Fruit fly (Drosophila melanogaster) Kc167 (cell line): Measurements from ENCODE around the gene Gr64e.

ENCODE experiments used
- Myc ChIP-seq: fragments of >200 bp; optimal IDR thresholded peaks from 2 replicates; lab custom pipeline; 2017; ENCODE audit warnings: missing external identifiers
- Sin3A ChIP-seq: fragments of >200 bp; optimal IDR thresholded peaks from 2 replicates; lab custom pipeline; 2018; ENCODE audit warnings: missing external identifiers
- h ChIP-seq: fragments of >200 bp; optimal IDR thresholded peaks from 3 replicates; lab custom pipeline; 2018; ENCODE audit warnings: missing external identifiers
- insv ChIP-seq: fragments of >200 bp; optimal IDR thresholded peaks from 3 replicates; lab custom pipeline; 2018; ENCODE audit warnings: missing external identifiers
- psq ChIP-seq: fragments of >200 bp; optimal IDR thresholded peaks from 2 replicates; lab custom pipeline; 2017; ENCODE audit warnings: missing external identifiers
- ttk ChIP-seq: sonication (Bioruptor generic); optimal IDR thresholded peaks from 2 replicates; lab custom pipeline; 2017; ENCODE audit warnings: missing external identifiers

Gene Gr64e

DNA sequence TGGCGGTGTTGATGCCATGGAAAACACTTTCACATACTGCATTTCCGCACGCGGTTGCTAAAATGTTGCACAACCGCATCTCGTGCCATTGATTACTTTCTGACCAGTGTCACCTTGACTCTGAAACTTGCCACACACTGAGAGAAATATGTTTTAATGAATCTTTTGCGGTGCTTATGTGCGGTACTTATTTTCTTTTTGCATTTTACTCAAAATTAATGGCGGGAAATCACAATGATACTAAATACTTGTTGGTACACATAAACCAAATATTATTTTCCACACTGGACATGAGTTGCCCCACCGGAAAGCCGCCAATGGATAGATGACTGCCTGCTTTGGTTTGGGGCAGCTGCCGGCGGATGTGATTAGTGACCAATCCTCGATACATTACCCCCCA lies 24.9 kb downstream of the Gr64e start:
- TF ChIP-seq Myc (lab: Kevin White, UChicago) (no peak), h (lab: Kevin White, UChicago) (no peak), Sin3A (lab: Kevin White, UChicago) (no peak), psq (lab: Kevin White, UChicago) (no peak), ttk (lab: Kevin White, UChicago) (no peak), insv (lab: Kevin White, UChicago) (no peak)

dm6 chr3L:4059293-4059820 lies 27.4 kb downstream of the Gr64e start, which contains the start of gene Ugt305A1:
Ugt305A1 (plus strand) TSS chr3L:4059770.
- TF ChIP-seq psq (lab: Kevin White, UChicago): no peak
- no peak for TF ChIP-seq insv (lab: Kevin White, UChicago)
- no peak for TF ChIP-seq ttk (lab: Kevin White, UChicago)
- no peak for TF ChIP-seq h (lab: Kevin White, UChicago)
- TF ChIP-seq Myc (lab: Kevin White, UChicago): no peak
- no peak for TF ChIP-seq Sin3A (lab: Kevin White, UChicago)

- TF ChIP-seq ttk (lab: Kevin White, UChicago) (no peak), h (lab: Kevin White, UChicago) (no peak), Sin3A (lab: Kevin White, UChicago) (no peak), psq (lab: Kevin White, UChicago) (no peak), insv (lab: Kevin White, UChicago) (no peak), Myc (lab: Kevin White, UChicago) (no peak)
Observed at dm6 chr3L:4061921-4062474, 30.1 kb downstream of the Gr64e start, which contains the start of gene dib. dib (plus strand) TSS chr3L:4062292.

- TF ChIP-seq h (lab: Kevin White, UChicago) (no peak), ttk (lab: Kevin White, UChicago) (no peak), insv (lab: Kevin White, UChicago) (no peak), psq (lab: Kevin White, UChicago) (no peak), Myc (lab: Kevin White, UChicago) (no peak), Sin3A (lab: Kevin White, UChicago) (no peak)
Observed at dm6 chr3L:4068368-4068767, 36.4 kb downstream of the Gr64e start.

- TF ChIP-seq h (lab: Kevin White, UChicago) (no peak), insv (lab: Kevin White, UChicago) (no peak), ttk (lab: Kevin White, UChicago) (no peak), Myc (lab: Kevin White, UChicago) (no peak), psq (lab: Kevin White, UChicago) (no peak), Sin3A (lab: Kevin White, UChicago) (no peak)
Observed at dm6 chr3L:4069069-4069468, 37.1 kb downstream of the Gr64e start, which contains the start of gene CG32259. CG32259 (plus strand) TSS chr3L:4069369.

DNA sequence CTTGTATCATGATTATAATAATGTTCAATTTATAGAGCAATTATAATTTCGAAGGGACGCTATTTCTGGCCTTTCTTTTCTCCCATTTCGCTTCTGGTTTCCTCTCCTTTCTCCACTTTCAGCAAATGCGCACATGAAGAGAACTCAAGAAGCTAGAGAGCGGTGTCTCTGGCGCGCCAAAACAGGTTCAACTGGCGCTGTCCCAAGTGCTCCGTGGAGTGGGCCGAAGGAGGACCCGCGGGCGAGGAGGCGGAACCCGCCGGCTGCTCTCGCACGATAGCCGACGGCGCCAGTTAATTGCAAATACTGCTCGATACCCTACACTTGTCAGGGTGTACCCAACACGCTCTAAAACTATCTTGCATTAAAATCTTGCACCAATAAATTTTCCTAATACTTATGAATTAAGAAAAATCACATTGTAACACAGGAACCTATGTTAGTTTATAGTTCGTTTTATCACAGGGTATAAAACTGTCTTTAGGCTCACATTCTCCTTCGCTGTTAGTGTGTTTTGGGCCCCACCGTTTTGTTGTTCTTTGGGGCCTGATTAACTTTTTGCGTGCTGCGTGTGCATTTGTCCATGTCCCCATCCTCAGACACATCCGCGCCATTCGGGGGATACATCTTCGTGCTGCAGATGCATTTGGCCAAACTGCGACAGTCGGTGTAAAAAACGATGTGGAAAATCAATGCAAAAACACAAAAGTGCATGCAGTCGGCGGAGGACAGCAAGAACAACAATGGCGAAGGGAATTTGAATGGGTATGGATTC lies 38.5 kb downstream of the Gr64e start:
- TF ChIP-seq insv (lab: Kevin White, UChicago) (no peak), psq (lab: Kevin White, UChicago) (no peak), h (lab: Kevin White, UChicago) (no peak), ttk (lab: Kevin White, UChicago) (no peak)

DNA sequence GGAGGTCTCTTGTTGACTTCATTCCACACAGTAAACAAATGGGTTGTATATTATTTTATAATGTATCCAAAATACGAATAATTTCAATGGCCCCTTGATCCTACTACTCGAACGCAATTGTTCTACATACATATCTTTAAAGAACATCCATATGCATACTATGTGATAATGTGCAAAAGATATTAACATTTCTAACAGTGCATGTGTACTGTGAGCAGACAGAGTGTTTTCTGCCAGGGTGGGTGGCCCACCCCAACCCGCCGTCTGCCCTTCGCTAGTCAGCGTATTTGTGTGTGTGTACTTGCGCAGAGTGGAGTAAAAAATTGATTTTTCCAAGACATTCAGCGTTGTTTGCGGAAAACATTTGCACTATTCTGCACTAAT lies 39.0 kb downstream of the Gr64e start:
- TF ChIP-seq Myc (lab: Kevin White, UChicago) (no peak), Sin3A (lab: Kevin White, UChicago) (no peak), h (lab: Kevin White, UChicago) (no peak), ttk (lab: Kevin White, UChicago) (no peak), insv (lab: Kevin White, UChicago) (no peak), psq (lab: Kevin White, UChicago) (no peak)

- no peak for TF ChIP-seq Myc (lab: Kevin White, UChicago)
- no peak for TF ChIP-seq insv (lab: Kevin White, UChicago)
- TF ChIP-seq h (lab: Kevin White, UChicago): no peak
- TF ChIP-seq Sin3A (lab: Kevin White, UChicago): no peak
- TF ChIP-seq ttk (lab: Kevin White, UChicago): no peak
- TF ChIP-seq psq (lab: Kevin White, UChicago): no peak
Observed at dm6 chr3L:4071561-4072049, 39.7 kb downstream of the Gr64e start, which contains the start of gene wit. wit (minus strand) TSS chr3L:4071717.

DNA sequence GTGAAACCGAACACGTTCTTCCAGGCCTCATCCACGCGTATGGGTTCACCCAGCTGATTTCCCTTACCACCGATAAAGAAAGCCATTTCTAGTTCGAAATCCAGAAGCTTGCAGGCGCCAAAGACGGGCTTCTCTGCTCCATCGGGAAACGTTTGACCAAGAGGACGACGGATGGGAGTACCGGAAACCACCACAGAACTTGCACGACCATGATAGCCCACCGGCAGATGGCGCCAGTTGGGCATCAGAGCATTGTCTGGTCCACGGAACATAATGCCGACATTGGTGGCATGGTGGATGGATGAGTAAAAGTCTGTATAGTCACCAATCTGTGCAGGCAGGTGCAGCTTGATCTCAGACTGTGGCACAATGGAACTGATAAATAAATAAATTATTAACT lies 40.8 kb downstream of the Gr64e start:
- TF ChIP-seq ttk (lab: Kevin White, UChicago) (no peak), Sin3A (lab: Kevin White, UChicago) (no peak), h (lab: Kevin White, UChicago) (no peak), psq (lab: Kevin White, UChicago) (no peak), insv (lab: Kevin White, UChicago) (no peak), Myc (lab: Kevin White, UChicago) (no peak)

- no peak for TF ChIP-seq h (lab: Kevin White, UChicago)
- no peak for TF ChIP-seq Sin3A (lab: Kevin White, UChicago)
- TF ChIP-seq Myc (lab: Kevin White, UChicago): no peak
- TF ChIP-seq ttk (lab: Kevin White, UChicago): no peak
- no peak for TF ChIP-seq insv (lab: Kevin White, UChicago)
- TF ChIP-seq psq (lab: Kevin White, UChicago): no peak
Observed at dm6 chr3L:4073755-4074154, 41.8 kb downstream of the Gr64e start, which contains the start of gene Faa. Faa (minus strand) TSS chr3L:4073954.

DNA sequence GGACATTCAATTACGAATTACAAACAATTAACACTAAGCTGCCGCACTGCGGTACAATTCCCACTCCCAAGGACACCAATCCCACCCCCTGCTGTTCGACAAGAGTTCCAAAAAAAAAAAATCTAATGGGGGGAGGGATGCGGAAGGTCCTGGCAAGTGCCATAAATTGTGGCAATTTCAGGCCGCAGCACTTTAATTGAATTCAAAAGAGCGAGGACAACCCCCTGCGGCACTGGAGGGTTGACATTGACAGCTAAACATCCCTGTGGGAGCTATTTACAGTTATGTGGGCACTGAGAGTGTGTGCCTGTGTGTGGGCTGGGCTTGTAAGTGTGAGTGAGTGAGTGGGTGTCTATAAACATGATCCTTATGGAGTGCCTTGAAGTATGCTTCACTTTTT lies 45.0 kb downstream of the Gr64e start:
- TF ChIP-seq ttk (lab: Kevin White, UChicago) (no peak), insv (lab: Kevin White, UChicago) (no peak), Sin3A (lab: Kevin White, UChicago) (no peak), Myc (lab: Kevin White, UChicago) (no peak), psq (lab: Kevin White, UChicago) (no peak), h (lab: Kevin White, UChicago) (no peak)
